Worm (Caenorhabditis elegans) whole organism, mixed stage, embryonic: Measurements from ENCODE around the gene D1079.1.

ENCODE experiments used
- bed-3 ChIP-seq: fragments of 200-800 bp; sonication (Bioruptor generic); optimal IDR thresholded peaks from 3 replicates; lab custom pipeline; 2018; ENCODE audit warnings: mild to moderate bottlenecking, missing genetic modification characterization, moderate library complexity, missing compliant biosample characterization
- drap-1 ChIP-seq: fragments of 200-800 bp; sonication (Bioruptor generic); optimal IDR thresholded peaks from 3 replicates; lab custom pipeline; 2018; ENCODE audit warnings: mild to moderate bottlenecking, missing genetic modification characterization, missing compliant biosample characterization
- elt-3 ChIP-seq: fragments of 150-350 bp; optimal IDR thresholded peaks from 2 replicates; lab custom pipeline; 2014; ENCODE audit warnings: missing biosample characterization, missing genetic modification characterization
- nhr-28 ChIP-seq: fragments of 150-350 bp; optimal IDR thresholded peaks from 2 replicates; lab custom pipeline; 2014; ENCODE audit warnings: missing biosample characterization, missing genetic modification characterization
- pha-4 ChIP-seq: fragments of 150-350 bp; optimal IDR thresholded peaks from 2 replicates; lab custom pipeline; 2018; ENCODE audit warnings: missing biosample characterization, missing genetic modification reagents, missing genetic modification characterization
- unc-39 ChIP-seq: fragments of 150-350 bp; optimal IDR thresholded peaks from 2 replicates; lab custom pipeline; 2014; ENCODE audit warnings: missing biosample characterization, missing genetic modification characterization
- unc-62 ChIP-seq: fragments of 150-350 bp; optimal IDR thresholded peaks from 2 replicates; lab custom pipeline; 2014; ENCODE audit warnings: missing biosample characterization, missing genetic modification reagents, missing genetic modification characterization
- ztf-11 ChIP-seq: fragments of 150-350 bp; optimal IDR thresholded peaks from 2 replicates; lab custom pipeline; 2014; ENCODE audit warnings: missing biosample characterization, missing genetic modification characterization

DNA sequence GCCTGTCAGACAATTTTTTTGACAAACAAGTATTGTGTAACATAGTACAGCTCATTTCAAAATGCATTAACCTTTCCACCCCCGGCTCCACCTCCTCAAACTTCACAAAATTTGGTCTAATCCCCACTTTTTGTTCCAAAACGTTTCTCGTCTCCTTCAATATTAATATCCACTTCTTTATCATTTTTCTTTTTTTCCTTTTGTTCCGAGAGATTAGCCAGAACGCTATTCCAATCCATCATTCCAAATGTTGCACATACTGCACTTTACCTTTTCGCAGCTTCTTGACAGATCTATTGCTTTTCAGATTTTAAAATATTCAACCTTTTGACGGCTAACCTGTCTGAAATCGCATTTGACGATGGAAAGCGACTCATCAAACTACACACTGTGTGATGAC lies at the start of gene D1079.1:
- TF ChIP-seq elt-3 (tag; lab: Kevin White, UChicago): no peak
- TF ChIP-seq unc-39 (tag; lab: Kevin White, UChicago): no peak
- no peak for TF ChIP-seq drap-1 (GFP tag; lab: Kevin White, UChicago)
- TF ChIP-seq ztf-11 (tag; lab: Kevin White, UChicago): no peak
- no peak for TF ChIP-seq unc-62 (GFP tag; lab: Kevin White, UChicago)
- TF ChIP-seq nhr-28 (tag; lab: Kevin White, UChicago): no peak
- no peak for TF ChIP-seq pha-4 (tag; lab: Kevin White, UChicago)
- TF ChIP-seq bed-3 (GFP tag; lab: Kevin White, UChicago): no peak
